Worm (Caenorhabditis elegans) whole organism, midembryonic: Measurements from ENCODE around the gene F22F4.9.

Experiments used
- T22C8.4 ChIP-seq: fragments of 200-800 bp; sonication (Bioruptor generic); IDR thresholded peaks from 2 replicates; pipeline ENCODE4 v1.3.6; 2022; ENCODE audit warnings: missing genetic modification characterization, missing compliant biosample characterization
- med-1 ChIP-seq: sonication (generic microtip); optimal IDR thresholded peaks from 2 replicates; lab custom pipeline; 2017; ENCODE audit warnings: missing genetic modification characterization, mild to moderate bottlenecking, missing compliant biosample characterization, antibody characterized with exemption, missing genetic modification reagents; ENCODE audit not compliant: insufficient read depth
- tab-1 ChIP-seq: fragments of 200-800 bp; sonication (Bioruptor generic); IDR thresholded peaks from 2 replicates; pipeline ENCODE4 v1.3.6; 2022; ENCODE audit warnings: missing genetic modification characterization, missing compliant biosample characterization

- no peak for TF ChIP-seq tab-1
- TF ChIP-seq med-1 (GFP tag; lab: Kevin White, UChicago), result no peak
- TF ChIP-seq T22C8.4, result no peak
These were observed 40.5 kb downstream of the F22F4.9 start, which contains the start of gene R07E4.1 for ce11 chrX:5958815-5959214.
